Worm (Caenorhabditis elegans) whole organism, L1 larva: ENCODE results near the gene F52C9.5.

Experiments used
- ces-1 ChIP-seq: fragments of 150-350 bp; optimal IDR thresholded peaks from 2 replicates; lab custom pipeline; 2014; ENCODE audit warnings: missing biosample characterization, missing genetic modification reagents, missing genetic modification characterization
- fkh-4 ChIP-seq: sonication (generic microtip); optimal IDR thresholded peaks from 2 replicates; lab custom pipeline; 2016; ENCODE audit warnings: missing compliant biosample characterization, missing genetic modification characterization, borderline replicate concordance
- fos-1 ChIP-seq: fragments of 150-350 bp; optimal IDR thresholded peaks from 2 replicates; lab custom pipeline; 2014; ENCODE audit warnings: missing biosample characterization, missing genetic modification characterization
- lin-13 ChIP-seq: fragments of 150-350 bp; optimal IDR thresholded peaks from 2 replicates; lab custom pipeline; 2014; ENCODE audit warnings: missing biosample characterization, missing genetic modification reagents, missing genetic modification characterization
- nhr-77 ChIP-seq: fragments of 150-350 bp; optimal IDR thresholded peaks from 2 replicates; lab custom pipeline; 2014; ENCODE audit warnings: missing biosample characterization, missing genetic modification characterization
- nhr-84 ChIP-seq: sonication (generic microtip); optimal IDR thresholded peaks from 2 replicates; lab custom pipeline; 2017; ENCODE audit warnings: missing biosample characterization, missing genetic modification characterization
- unc-62 ChIP-seq: fragments of 150-350 bp; optimal IDR thresholded peaks from 2 replicates; lab custom pipeline; 2014; ENCODE audit warnings: missing biosample characterization, missing genetic modification reagents, missing genetic modification characterization

ce11 chrIII:5343555-5343954, 41.5 kb downstream of the F52C9.5 start:
- TF ChIP-seq nhr-77 (tag; lab: Kevin White, UChicago): no peak
- TF ChIP-seq ces-1 (GFP tag; lab: Kevin White, UChicago): no peak
- no peak for TF ChIP-seq nhr-84
- no peak for TF ChIP-seq fos-1 (tag; lab: Kevin White, UChicago)
- no peak for TF ChIP-seq fkh-4 (tag; lab: Kevin White, UChicago)
- no peak for TF ChIP-seq unc-62 (GFP tag; lab: Kevin White, UChicago)
- TF ChIP-seq lin-13 (GFP tag; lab: Kevin White, UChicago): no peak
